Fruit fly (Drosophila melanogaster) whole organism, pupa: ENCODE results near the gene Acer.

Source experiments
- CG8301 ChIP-seq: fragments of 200-800 bp; sonication (Bioruptor generic); optimal IDR thresholded peaks from 2 replicates; lab custom pipeline; 2018; ENCODE audit warnings: missing biosample characterization, mild to moderate bottlenecking, missing genetic modification characterization
- EcR ChIP-seq: fragments of 200-800 bp; sonication (Bioruptor generic); optimal IDR thresholded peaks from 3 replicates; lab custom pipeline; 2019; ENCODE audit warnings: missing biosample characterization, missing genetic modification characterization, mild to moderate bottlenecking, moderate library complexity, missing genetic modification reagents

dm6 chr2L:8543102-8543501 is 21.4 kb downstream of the Acer start:
- no peak for TF ChIP-seq EcR (GFP tag; lab: Kevin White, UChicago)
- TF ChIP-seq CG8301 (tag; lab: Kevin White, UChicago), result no peak
